Worm (Caenorhabditis elegans): Measurements from ENCODE around the gene ZC477.4.

ZC477.4 gene

ce11 chrIV:7057677-7058076 is 40.9 kb downstream of the ZC477.4 start, which contains the start of gene srx-50:
TSS of gene srx-50 (plus strand) at chrIV:7057977.
- TF ChIP-seq sptf-1 (tag; optimal IDR thresholded peaks at IDR 0.05) (no peak), snpc-4 (tag; optimal IDR thresholded peaks at IDR 0.05) (no peak), ces-1 (GFP tag; optimal IDR thresholded peaks at IDR 0.05) (no peak), lin-13 (tag; optimal IDR thresholded peaks at IDR 0.05) (no peak), mls-2 (tag; optimal IDR thresholded peaks at IDR 0.05) (no peak), drap-1 (GFP tag; optimal IDR thresholded peaks at IDR 0.05) (no peak), pha-4 (tag; optimal IDR thresholded peaks at IDR 0.05) (no peak), elt-3 (tag; optimal IDR thresholded peaks at IDR 0.05) (no peak), nhr-237 (tag; optimal IDR thresholded peaks at IDR 0.05) (no peak), ztf-11 (tag; optimal IDR thresholded peaks at IDR 0.05) (no peak), ceh-83 (GFP tag; optimal IDR thresholded peaks at IDR 0.05) (no peak), lin-32 (GFP tag; optimal IDR thresholded peaks at IDR 0.05) (no peak), M03D4.4 (tag; optimal IDR thresholded peaks at IDR 0.05) (no peak), elt-1 (tag; optimal IDR thresholded peaks at IDR 0.05; ENCODE audit: borderline replicate concordance, insufficient read depth) (no peak), sem-2 (GFP tag; optimal IDR thresholded peaks at IDR 0.05) (no peak), mab-5 (tag; optimal IDR thresholded peaks at IDR 0.05) (no peak), unc-120 (tag; optimal IDR thresholded peaks at IDR 0.05; ENCODE audit: poor library complexity, severe bottlenecking) (no peak)

DNA sequence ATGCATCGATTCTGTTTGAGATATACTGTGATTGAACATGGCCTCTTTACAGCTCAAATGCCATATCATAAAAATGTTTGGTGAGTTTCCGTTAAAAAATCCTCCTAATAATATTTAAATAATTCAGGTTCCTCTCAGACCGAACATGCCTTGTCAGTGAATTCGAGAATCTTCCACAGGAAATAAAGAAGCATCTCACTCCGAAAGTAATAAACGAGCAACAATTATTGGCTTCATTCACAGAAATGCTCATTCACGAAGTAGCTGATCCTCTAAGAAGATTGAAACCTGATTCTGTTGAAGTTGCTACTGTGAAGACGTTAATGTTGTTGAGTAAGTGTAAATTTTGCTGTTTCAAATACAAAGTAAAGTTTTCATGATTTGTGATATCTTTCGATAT is 46.4 kb downstream of the ZC477.4 start:
- no peak for TF ChIP-seq elt-1 (tag; optimal IDR thresholded peaks at IDR 0.05; ENCODE audit: borderline replicate concordance, insufficient read depth)
- no peak for TF ChIP-seq cnd-1 (tag; optimal IDR thresholded peaks at IDR 0.05)
- TF ChIP-seq lin-13 (tag; optimal IDR thresholded peaks at IDR 0.05): no peak
- no peak for TF ChIP-seq snpc-4 (tag; optimal IDR thresholded peaks at IDR 0.05)
- TF ChIP-seq M03D4.4 (tag; optimal IDR thresholded peaks at IDR 0.05): no peak
- TF ChIP-seq mab-5 (tag; optimal IDR thresholded peaks at IDR 0.05): no peak
- no peak for TF ChIP-seq ceh-83 (GFP tag; optimal IDR thresholded peaks at IDR 0.05)
- no peak for TF ChIP-seq ham-2 (GFP tag; optimal IDR thresholded peaks at IDR 0.05)
- no peak for TF ChIP-seq nhr-76 (tag; optimal IDR thresholded peaks at IDR 0.05)
- no peak for TF ChIP-seq lsy-2 (tag; optimal IDR thresholded peaks at IDR 0.05)
- no peak for TF ChIP-seq ceh-39 (tag; optimal IDR thresholded peaks at IDR 0.05)
- TF ChIP-seq mep-1 (tag; optimal IDR thresholded peaks at IDR 0.05): no peak
- no peak for TF ChIP-seq unc-62 (GFP tag; optimal IDR thresholded peaks at IDR 0.05)
- TF ChIP-seq sptf-1 (tag; optimal IDR thresholded peaks at IDR 0.05): no peak
- no peak for TF ChIP-seq zip-8 (tag; optimal IDR thresholded peaks at IDR 0.05)
- TF ChIP-seq elt-3 (tag; optimal IDR thresholded peaks at IDR 0.05): no peak
- TF ChIP-seq flh-1 (GFP tag; optimal IDR thresholded peaks at IDR 0.05): no peak
- no peak for TF ChIP-seq lin-32 (GFP tag; optimal IDR thresholded peaks at IDR 0.05)
- no peak for TF ChIP-seq tbx-8 (GFP tag; optimal IDR thresholded peaks at IDR 0.05)
- TF ChIP-seq ztf-11 (tag; optimal IDR thresholded peaks at IDR 0.05): no peak

- no peak for TF ChIP-seq ces-1 (GFP tag; optimal IDR thresholded peaks at IDR 0.05)
- no peak for TF ChIP-seq unc-39 (tag; optimal IDR thresholded peaks at IDR 0.05)
- no peak for TF ChIP-seq pha-4 (tag; optimal IDR thresholded peaks at IDR 0.05)
- TF ChIP-seq ceh-39 (tag; optimal IDR thresholded peaks at IDR 0.05): no peak
- no peak for TF ChIP-seq elt-3 (tag; optimal IDR thresholded peaks at IDR 0.05)
- TF ChIP-seq lin-32 (GFP tag; optimal IDR thresholded peaks at IDR 0.05): no peak
- no peak for TF ChIP-seq mep-1 (tag; optimal IDR thresholded peaks at IDR 0.05)
- TF ChIP-seq ztf-11 (tag; optimal IDR thresholded peaks at IDR 0.05): no peak
- no peak for TF ChIP-seq cnd-1 (tag; optimal IDR thresholded peaks at IDR 0.05)
Observed at ce11 chrIV:7051515-7051914, 47.1 kb downstream of the ZC477.4 start.

ce11 chrIV:7049672-7050206 is 48.8 kb downstream of the ZC477.4 start, which contains the start of gene nhr-105:
TSS of gene nhr-105 (plus strand) at chrIV:7050156.
- TF ChIP-seq lin-13 (tag; optimal IDR thresholded peaks at IDR 0.05): no peak
- TF ChIP-seq mep-1 (tag; optimal IDR thresholded peaks at IDR 0.05): no peak
- TF ChIP-seq zip-8 (tag; optimal IDR thresholded peaks at IDR 0.05): peak; percentile 18
- TF ChIP-seq sem-2 (GFP tag; optimal IDR thresholded peaks at IDR 0.05): no peak
- TF ChIP-seq nhr-28 (tag; optimal IDR thresholded peaks at IDR 0.05): no peak

ce11 chrIV:7048637-7049245 is 49.8 kb downstream of the ZC477.4 start:
- TF ChIP-seq lin-32 (GFP tag; optimal IDR thresholded peaks at IDR 0.05) (no peak), hlh-1 (tag; optimal IDR thresholded peaks at IDR 0.05) (no peak), nhr-2 (tag; optimal IDR thresholded peaks at IDR 0.05) (no peak), unc-39 (tag; optimal IDR thresholded peaks at IDR 0.05) (no peak), tbx-8 (GFP tag; optimal IDR thresholded peaks at IDR 0.05) (no peak), elt-1 (tag; optimal IDR thresholded peaks at IDR 0.05; ENCODE audit: borderline replicate concordance, insufficient read depth) (no peak), mab-5 (tag; optimal IDR thresholded peaks at IDR 0.05) (no peak), ceh-83 (GFP tag; optimal IDR thresholded peaks at IDR 0.05) (no peak), nhr-237 (tag; optimal IDR thresholded peaks at IDR 0.05) (no peak), sem-2 (GFP tag; optimal IDR thresholded peaks at IDR 0.05) (no peak), lin-13 (tag; optimal IDR thresholded peaks at IDR 0.05) (no peak)

Measured in whole organism, mixed stage, embryonic.